Worm (Caenorhabditis elegans) whole organism, L4 larva: ENCODE data around the gene R09A8.5.

Experiments
- D1046.2 ChIP-seq: fragments of 200-800 bp; sonication (Bioruptor generic); IDR thresholded peaks from 2 replicates; pipeline ENCODE4 v1.3.6; 2022; ENCODE audit warnings: missing genetic modification characterization, missing compliant biosample characterization
- F37D6.2 ChIP-seq: sonication (generic microtip); optimal IDR thresholded peaks from 2 replicates; lab custom pipeline; 2016; ENCODE audit warnings: mild to moderate bottlenecking, missing genetic modification characterization, missing compliant biosample characterization
- F49E8.2 ChIP-seq: sonication (generic microtip); optimal IDR thresholded peaks from 2 replicates; lab custom pipeline; 2016; ENCODE audit warnings: missing compliant biosample characterization, mild to moderate bottlenecking, missing genetic modification characterization, borderline replicate concordance
- Y105C5A.15 ChIP-seq: fragments of 200-800 bp; sonication (Bioruptor generic); IDR thresholded peaks from 2 replicates; pipeline ENCODE4 v1.3.6; 2022; ENCODE audit warnings: missing genetic modification characterization, missing compliant biosample characterization
- Y75B8A.6 ChIP-seq: fragments of 200-800 bp; sonication (Bioruptor generic); IDR thresholded peaks from 2 replicates; pipeline ENCODE4 v1.3.6; 2022; ENCODE audit warnings: missing genetic modification reagents, missing genetic modification characterization, missing compliant biosample characterization
- ZK546.5 ChIP-seq, 2 experiments: sonication (generic microtip); optimal IDR thresholded peaks; 2 replicates each; lab custom pipeline; 2017; ENCODE audit warnings: missing biosample characterization in 2 of 2, missing genetic modification characterization in 2 of 2
- ces-1 ChIP-seq: fragments of 150-350 bp; sonication (generic microtip); optimal IDR thresholded peaks from 4 replicates; lab custom pipeline; 2014; ENCODE audit warnings: missing biosample characterization, missing genetic modification reagents, missing genetic modification characterization
- cey-2 ChIP-seq: sonication (generic microtip); optimal IDR thresholded peaks from 3 replicates; lab custom pipeline; 2017; ENCODE audit warnings: missing genetic modification characterization, mild to moderate bottlenecking, missing compliant biosample characterization, antibody characterized with exemption, borderline replicate concordance; ENCODE audit not compliant: insufficient read depth
- ctbp-1 ChIP-seq: fragments of 200-800 bp; sonication (Bioruptor generic); IDR thresholded peaks from 2 replicates; pipeline ENCODE4 v1.3.6; 2022; ENCODE audit warnings: missing genetic modification reagents, missing genetic modification characterization, missing compliant biosample characterization
- dmd-8 ChIP-seq: fragments of 200-800 bp; sonication (Bioruptor generic); IDR thresholded peaks from 2 replicates; pipeline ENCODE4 v1.3.6; 2022; ENCODE audit warnings: missing genetic modification characterization, missing compliant biosample characterization
- dpl-1 ChIP-seq: fragments of 150-350 bp; optimal IDR thresholded peaks from 2 replicates; lab custom pipeline; 2014; ENCODE audit warnings: missing biosample characterization, missing genetic modification reagents, missing genetic modification characterization
- duxl-1 ChIP-seq: sonication (generic microtip); optimal IDR thresholded peaks from 2 replicates; lab custom pipeline; 2016; ENCODE audit warnings: mild to moderate bottlenecking, missing genetic modification characterization, moderate library complexity, missing compliant biosample characterization; ENCODE audit not compliant: poor library complexity
- egl-27 ChIP-seq: sonication (generic microtip); optimal IDR thresholded peaks from 3 replicates; lab custom pipeline; 2017; ENCODE audit warnings: missing biosample characterization, missing genetic modification reagents, missing genetic modification characterization
- egl-43 ChIP-seq: fragments of 200-800 bp; sonication (Bioruptor generic); IDR thresholded peaks from 2 replicates; pipeline ENCODE4 v1.3.6; 2022; ENCODE audit warnings: missing genetic modification reagents, missing genetic modification characterization, missing compliant biosample characterization
- fkh-10 ChIP-seq: fragments of 150-350 bp; optimal IDR thresholded peaks from 2 replicates; lab custom pipeline; 2014; ENCODE audit warnings: missing biosample characterization, missing genetic modification reagents, missing genetic modification characterization
- hlh-11 ChIP-seq: fragments of 200-800 bp; sonication (Bioruptor generic); optimal IDR thresholded peaks from 2 replicates; lab custom pipeline; 2018; ENCODE audit warnings: mild to moderate bottlenecking, missing genetic modification characterization, missing compliant biosample characterization
- hmg-1.1 ChIP-seq: fragments of 200-800 bp; sonication (Bioruptor generic); IDR thresholded peaks from 2 replicates; pipeline ENCODE4 v1.3.6; 2022; ENCODE audit warnings: missing genetic modification reagents, missing genetic modification characterization, missing compliant biosample characterization
- lin-15B ChIP-seq: fragments of 150-350 bp; sonication (generic microtip); optimal IDR thresholded peaks from 3 replicates; lab custom pipeline; 2014; ENCODE audit warnings: missing biosample characterization, missing genetic modification characterization
- lin-29 ChIP-seq: fragments of 200-800 bp; sonication (Bioruptor generic); IDR thresholded peaks from 2 replicates; pipeline ENCODE4 v1.3.6; 2022; ENCODE audit warnings: missing genetic modification reagents, missing genetic modification characterization, missing compliant biosample characterization
- lin-38 ChIP-seq: fragments of 200-800 bp; sonication (Bioruptor generic); IDR thresholded peaks from 2 replicates; pipeline ENCODE4 v1.3.6; 2022; ENCODE audit warnings: missing genetic modification reagents, missing genetic modification characterization, missing compliant biosample characterization
- lin-39 ChIP-seq: fragments of 150-350 bp; optimal IDR thresholded peaks from 2 replicates; lab custom pipeline; 2014; ENCODE audit warnings: missing biosample characterization, missing genetic modification reagents, missing genetic modification characterization
- lir-3 ChIP-seq: sonication (generic microtip); optimal IDR thresholded peaks from 2 replicates; lab custom pipeline; 2016; ENCODE audit warnings: mild to moderate bottlenecking, missing genetic modification characterization, missing compliant biosample characterization
- lsy-2 ChIP-seq, 2 experiments: fragments of 150-350 bp in 1 of 2; sonication (generic microtip) in 1 of 2; optimal IDR thresholded peaks; 2 replicates each; lab custom pipeline; 2014 to 2017; ENCODE audit warnings: missing biosample characterization in 2 of 2, missing genetic modification characterization in 2 of 2
- mdl-1 ChIP-seq, 2 experiments: fragments of 150-350 bp in 1 of 2; sonication (generic microtip) in 1 of 2; optimal IDR thresholded peaks; 2 replicates each; lab custom pipeline; 2014 to 2017; ENCODE audit warnings: missing biosample characterization in 2 of 2, missing genetic modification characterization in 2 of 2
- mdt-29 ChIP-seq: fragments of 200-800 bp; sonication (Bioruptor generic); IDR thresholded peaks from 2 replicates; pipeline ENCODE4 v1.3.6; 2022; ENCODE audit warnings: missing genetic modification reagents, missing genetic modification characterization, missing compliant biosample characterization
- mep-1 ChIP-seq: fragments of 150-350 bp; sonication (generic microtip); optimal IDR thresholded peaks from 3 replicates; lab custom pipeline; 2014; ENCODE audit warnings: missing biosample characterization, missing genetic modification characterization
- mxl-3 ChIP-seq: fragments of 200-800 bp; sonication (Bioruptor generic); optimal IDR thresholded peaks from 2 replicates; lab custom pipeline; 2018; ENCODE audit warnings: mild to moderate bottlenecking, missing genetic modification characterization, missing compliant biosample characterization
- nhr-102 ChIP-seq: sonication (generic microtip); optimal IDR thresholded peaks from 2 replicates; lab custom pipeline; 2016; ENCODE audit warnings: mild to moderate bottlenecking, missing genetic modification characterization, moderate library complexity, missing compliant biosample characterization
- nhr-237 ChIP-seq: sonication (generic microtip); optimal IDR thresholded peaks from 2 replicates; lab custom pipeline; 2017; ENCODE audit warnings: missing biosample characterization, missing genetic modification characterization
- nhr-6 ChIP-seq: fragments of 150-350 bp; optimal IDR thresholded peaks from 2 replicates; lab custom pipeline; 2014; ENCODE audit warnings: missing biosample characterization, missing genetic modification characterization
- nhr-76 ChIP-seq: fragments of 150-350 bp; optimal IDR thresholded peaks from 2 replicates; lab custom pipeline; 2014; ENCODE audit warnings: missing biosample characterization, missing genetic modification characterization
- nhr-77 ChIP-seq: fragments of 150-350 bp; optimal IDR thresholded peaks from 2 replicates; lab custom pipeline; 2014; ENCODE audit warnings: missing biosample characterization, missing genetic modification characterization
- pha-4 ChIP-seq, 2 experiments: fragments of 150-350 bp in 1 of 2; fragments of 200-800 bp in 1 of 2; sonication (Bioruptor generic) in 1 of 2; IDR thresholded peaks in 1 of 2; optimal IDR thresholded peaks in 1 of 2; 2 replicates each; pipeline versions ENCODE4 v1.3.6 to Lab custom; 2014 to 2022; ENCODE audit warnings: missing genetic modification characterization in 2 of 2, missing genetic modification reagents in 2 of 2, missing biosample characterization in 1 of 2, missing compliant biosample characterization in 1 of 2
- snpc-1.2 ChIP-seq: fragments of 200-800 bp; sonication (Bioruptor generic); IDR thresholded peaks from 2 replicates; pipeline ENCODE4 v1.3.6; 2022; ENCODE audit warnings: missing genetic modification reagents, missing genetic modification characterization, missing compliant biosample characterization
- spr-1 ChIP-seq: sonication (generic microtip); optimal IDR thresholded peaks from 2 replicates; lab custom pipeline; 2016; ENCODE audit warnings: mild to moderate bottlenecking, missing genetic modification characterization, missing compliant biosample characterization
- tag-97 ChIP-seq: fragments of 200-800 bp; sonication (Bioruptor generic); IDR thresholded peaks from 2 replicates; pipeline ENCODE4 v1.3.6; 2022; ENCODE audit warnings: missing genetic modification characterization, missing compliant biosample characterization
- unc-62 ChIP-seq, 3 experiments: fragments of 150-350 bp in 1 of 3; sonication (generic microtip); optimal IDR thresholded peaks in 2 of 3; peaks in 1 of 3; 1 replicate in 1 of 3; 2 replicates in 2 of 3; lab custom pipeline; 2014 to 2017; ENCODE audit warnings: missing biosample characterization in 3 of 3, missing genetic modification characterization in 3 of 3, missing genetic modification reagents in 3 of 3, missing genotype in 1 of 3
- vab-7 ChIP-seq: fragments of 200-800 bp; sonication (Bioruptor generic); IDR thresholded peaks from 2 replicates; pipeline ENCODE4 v1.3.6; 2022; ENCODE audit warnings: missing genetic modification reagents, missing genetic modification characterization, missing compliant biosample characterization
- ztf-11 ChIP-seq: fragments of 150-350 bp; optimal IDR thresholded peaks from 2 replicates; lab custom pipeline; 2014; ENCODE audit warnings: missing biosample characterization, missing genetic modification characterization

R09A8.5 gene

ce11 chrX:12640459-12640858 lies at the start of gene R09A8.5:
Gene R09A8.5 (minus strand): TSS chrX:12640559.
- TF ChIP-seq nhr-237 (tag; lab: Kevin White, UChicago) (no peak), nhr-76 (tag; lab: Kevin White, UChicago) (no peak), mdt-29 (GFP tag; lab: Robert Waterston, UW) (no peak), Y75B8A.6 (GFP tag; lab: Robert Waterston, UW) (no peak), lir-3 (no peak), egl-27 (tag; lab: Kevin White, UChicago) (no peak), egl-43 (no peak), lin-38 (GFP tag; lab: Robert Waterston, UW) (no peak), lin-29 (GFP tag; lab: Robert Waterston, UW) (no peak), F49E8.2 (tag; lab: Kevin White, UChicago) (no peak), hlh-11 (tag; lab: Kevin White, UChicago) (no peak), lin-15B (tag; lab: Kevin White, UChicago) (no peak)

- TF ChIP-seq snpc-1.2 (GFP tag; lab: Robert Waterston, UW) = no peak
- TF ChIP-seq F37D6.2 (tag; lab: Kevin White, UChicago) = no peak
- no peak for TF ChIP-seq lin-39 (tag; lab: Kevin White, UChicago)
- no peak for TF ChIP-seq mxl-3 (GFP tag; lab: Kevin White, UChicago)
- TF ChIP-seq D1046.2 = no peak
- TF ChIP-seq mdl-1 (tag; optimal IDR thresholded peaks at IDR 0.05; lab: Kevin White, UChicago) = no peak
- TF ChIP-seq pha-4 (GFP tag; IDR thresholded peaks at IDR 0.05; lab: Robert Waterston, UW) = no peak
- no peak for TF ChIP-seq pha-4 (tag; optimal IDR thresholded peaks at IDR 0.05; lab: Kevin White, UChicago)
- no peak for TF ChIP-seq Y75B8A.6 (GFP tag; lab: Robert Waterston, UW)
- peak; percentile 93 for TF ChIP-seq fkh-10 (GFP tag; lab: Kevin White, UChicago)
- peak; percentile 93 for TF ChIP-seq ces-1 (GFP tag; lab: Kevin White, UChicago)
- TF ChIP-seq hmg-1.1 (GFP tag; lab: Robert Waterston, UW) = no peak
- TF ChIP-seq nhr-76 (tag; lab: Kevin White, UChicago) = no peak
- no peak for TF ChIP-seq vab-7 (GFP tag; lab: Robert Waterston, UW)
- no peak for TF ChIP-seq ZK546.5 (tag; optimal IDR thresholded peaks at IDR 0.05; lab: Kevin White, UChicago)
- 0 out of 2 replicates have a peak, but pooled peaks have one; percentile 22 for TF ChIP-seq ctbp-1
- no peak for TF ChIP-seq duxl-1
- no peak for TF ChIP-seq dmd-8 (GFP tag; lab: Robert Waterston, UW)
- no peak for TF ChIP-seq dpl-1 (GFP tag; lab: Kevin White, UChicago)
- TF ChIP-seq Y105C5A.15 (GFP tag; lab: Robert Waterston, UW) = no peak
- TF ChIP-seq mep-1 (tag; lab: Kevin White, UChicago) = no peak
- TF ChIP-seq unc-62 (GFP tag; optimal IDR thresholded peaks at IDR 0.05 in 1 of 2; lab: Kevin White, UChicago) = peak in 1 of 2 experiments; percentile 84
- TF ChIP-seq unc-62 (tag; optimal IDR thresholded peaks at IDR 0.05; lab: Kevin White, UChicago) = no peak
- TF ChIP-seq nhr-102 = no peak
- TF ChIP-seq lsy-2 (tag; optimal IDR thresholded peaks at IDR 0.05; lab: Kevin White, UChicago) = peak in 1 of 2 experiments; percentile 10
- TF ChIP-seq lin-15B (tag; lab: Kevin White, UChicago) = no peak
- TF ChIP-seq nhr-6 (tag; lab: Kevin White, UChicago) = no peak
- TF ChIP-seq spr-1 (tag; lab: Kevin White, UChicago) = no peak
- no peak for TF ChIP-seq cey-2 (tag; lab: Kevin White, UChicago)
- TF ChIP-seq tag-97 = no peak
- TF ChIP-seq ztf-11 (tag; lab: Kevin White, UChicago) = no peak
- no peak for TF ChIP-seq nhr-77 (tag; lab: Kevin White, UChicago)
Measured at ce11 chrX:12689869-12690268, 49.5 kb upstream of the R09A8.5 start.
